Worm (Caenorhabditis elegans): ENCODE measurements around the gene srx-108.

Gene srx-108

ce11 chrII:3753598-3753997 lies 48.2 kb downstream of the srx-108 start, which contains the start of gene rcd-1:
TSS of gene rcd-1 (plus strand) at chrII:3753898.
- 0 out of 2 replicates have a peak, but pooled peaks have one; percentile 20 for TF ChIP-seq bed-1 (GFP tag; IDR thresholded peaks at IDR 0.05)
- TF ChIP-seq rcor-1 (GFP tag; IDR thresholded peaks at IDR 0.05), result no peak

Data from whole organism, young adult.